Fruit fly (Drosophila melanogaster) whole organism, embryonic: ENCODE data around the gene CG8300.

Experiments
- Aef1 ChIP-seq: fragments of 200-800 bp; sonication (Bioruptor generic); IDR thresholded peaks from 3 replicates; pipeline ENCODE4 v1.3.6; 2022; ENCODE audit warnings: missing biosample characterization, missing genetic modification characterization
- Atf3 ChIP-seq: fragments of 200-800 bp; sonication (Bioruptor generic); optimal IDR thresholded peaks from 3 replicates; lab custom pipeline; 2016; ENCODE audit warnings: missing biosample characterization, missing genetic modification characterization
- CG11093 ChIP-seq: fragments of 200-800 bp; sonication (Bioruptor generic); IDR thresholded peaks from 3 replicates; pipeline ENCODE4 v1.3.6; 2022; ENCODE audit warnings: missing biosample characterization, missing genetic modification characterization
- CG11696 ChIP-seq: fragments of 200-800 bp; sonication (Bioruptor generic); IDR thresholded peaks from 2 replicates; pipeline ENCODE4 v1.3.6; 2022; ENCODE audit warnings: missing biosample characterization, missing genetic modification characterization
- CG13123 ChIP-seq: fragments of 200-800 bp; sonication (Bioruptor generic); optimal IDR thresholded peaks from 2 replicates; lab custom pipeline; 2016; ENCODE audit warnings: missing biosample characterization, missing genetic modification characterization
- CG1602 ChIP-seq: fragments of 200-800 bp; sonication (Bioruptor generic); optimal IDR thresholded peaks from 3 replicates; lab custom pipeline; 2016; ENCODE audit warnings: missing biosample characterization, missing genetic modification characterization
- CG16863 ChIP-seq: fragments of 200-800 bp; sonication (Bioruptor generic); optimal IDR thresholded peaks from 3 replicates; lab custom pipeline; 2016; ENCODE audit warnings: missing biosample characterization, missing genetic modification characterization
- CG32532 ChIP-seq: fragments of 200-800 bp; sonication (Bioruptor generic); IDR thresholded peaks from 2 replicates; pipeline ENCODE4 v1.3.6; 2022; ENCODE audit warnings: missing biosample characterization, missing genetic modification characterization
- CG4282 ChIP-seq: fragments of 200-800 bp; sonication (Bioruptor generic); optimal IDR thresholded peaks from 2 replicates; lab custom pipeline; 2016; ENCODE audit warnings: missing biosample characterization, missing genetic modification characterization
- CG4328 ChIP-seq: fragments of 200-800 bp; sonication (Bioruptor generic); optimal IDR thresholded peaks from 3 replicates; lab custom pipeline; 2017; ENCODE audit warnings: missing biosample characterization, missing genetic modification reagents, missing genetic modification characterization
- CG8359 ChIP-seq: fragments of 200-800 bp; sonication (Bioruptor generic); optimal IDR thresholded peaks from 2 replicates; lab custom pipeline; 2017; ENCODE audit warnings: missing biosample characterization, mild to moderate bottlenecking, missing genetic modification characterization, borderline replicate concordance
- CG8388 ChIP-seq: fragments of 200-800 bp; sonication (Bioruptor generic); optimal IDR thresholded peaks from 2 replicates; lab custom pipeline; 2019; ENCODE audit warnings: missing biosample characterization, mild to moderate bottlenecking, missing genetic modification characterization, moderate library complexity
- CG9609 ChIP-seq: fragments of 200-800 bp; sonication (Bioruptor generic); optimal IDR thresholded peaks from 3 replicates; lab custom pipeline; 2016; ENCODE audit warnings: missing biosample characterization, missing genetic modification characterization
- CG9932 ChIP-seq: fragments of 200-800 bp; sonication (Bioruptor generic); IDR thresholded peaks from 2 replicates; pipeline ENCODE4 v1.3.6; 2022; ENCODE audit warnings: missing biosample characterization, missing genetic modification characterization
- CTCF ChIP-seq: fragments of 200-800 bp; sonication (Bioruptor generic); optimal IDR thresholded peaks from 2 replicates; lab custom pipeline; 2017; ENCODE audit warnings: missing biosample characterization, mild to moderate bottlenecking, missing genetic modification characterization, moderate library complexity
- CkIIα-i1 ChIP-seq: fragments of 200-800 bp; sonication (Bioruptor generic); IDR thresholded peaks from 2 replicates; pipeline ENCODE4 v1.3.6; 2022; ENCODE audit warnings: missing biosample characterization, missing genetic modification characterization
- CrebB ChIP-seq: fragments of 200-800 bp; sonication (Bioruptor generic); optimal IDR thresholded peaks from 3 replicates; lab custom pipeline; 2018; ENCODE audit warnings: missing biosample characterization, mild to moderate bottlenecking, missing genetic modification characterization
- D19A ChIP-seq: fragments of 200-800 bp; optimal IDR thresholded peaks from 3 replicates; lab custom pipeline; 2019; ENCODE audit warnings: missing biosample characterization, mild to moderate bottlenecking, missing genetic modification characterization, moderate library complexity
- D19B ChIP-seq: fragments of 200-800 bp; sonication (Bioruptor generic); optimal IDR thresholded peaks from 2 replicates; lab custom pipeline; 2017; ENCODE audit warnings: missing biosample characterization, mild to moderate bottlenecking, missing genetic modification characterization
- E2f1 ChIP-seq: fragments of 200-800 bp; sonication (Bioruptor generic); IDR thresholded peaks from 2 replicates; pipeline ENCODE4 v1.3.6; 2022; ENCODE audit warnings: missing biosample characterization, missing genetic modification characterization
- Elba2 ChIP-seq: fragments of 200-800 bp; sonication (Bioruptor generic); optimal IDR thresholded peaks from 3 replicates; lab custom pipeline; 2016; ENCODE audit warnings: missing biosample characterization, missing genetic modification characterization
- HmgZ ChIP-seq: fragments of 200-800 bp; sonication (Bioruptor generic); optimal IDR thresholded peaks from 2 replicates; lab custom pipeline; 2018; ENCODE audit warnings: missing biosample characterization, mild to moderate bottlenecking, missing genetic modification characterization
- Neu2 ChIP-seq: fragments of 200-800 bp; sonication (Bioruptor generic); optimal IDR thresholded peaks from 3 replicates; lab custom pipeline; 2016; ENCODE audit warnings: missing biosample characterization, missing genetic modification characterization, borderline replicate concordance
- Rfx ChIP-seq: fragments of 200-800 bp; sonication (Bioruptor generic); IDR thresholded peaks from 2 replicates; pipeline ENCODE4 v1.3.6; 2022; ENCODE audit warnings: missing biosample characterization, missing genetic modification characterization
- Sox102F ChIP-seq: fragments of 200-800 bp; sonication (Bioruptor generic); optimal IDR thresholded peaks from 2 replicates; lab custom pipeline; 2018; ENCODE audit warnings: missing biosample characterization, mild to moderate bottlenecking, missing genetic modification characterization, moderate library complexity
- al ChIP-seq: fragments of 200-800 bp; sonication (Bioruptor generic); IDR thresholded peaks from 2 replicates; pipeline ENCODE4 v1.3.6; 2022; ENCODE audit warnings: missing biosample characterization, missing genetic modification characterization
- bbx ChIP-seq: fragments of 200-800 bp; sonication (Bioruptor generic); IDR thresholded peaks from 2 replicates; pipeline ENCODE4 v1.3.6; 2022; ENCODE audit warnings: missing biosample characterization, missing genetic modification characterization; ENCODE audit not compliant: partially characterized antibody
- bsh ChIP-seq, 2 experiments: fragments of 200-800 bp; sonication (Bioruptor generic); optimal IDR thresholded peaks; 2 replicates each; lab custom pipeline; 2017 to 2018; ENCODE audit warnings: mild to moderate bottlenecking in 2 of 2, missing biosample characterization in 2 of 2, missing genetic modification characterization in 2 of 2, moderate library complexity in 1 of 2
- cg ChIP-seq: fragments of 200-800 bp; sonication (Bioruptor generic); optimal IDR thresholded peaks from 3 replicates; lab custom pipeline; 2019; ENCODE audit warnings: missing biosample characterization, mild to moderate bottlenecking, missing genetic modification characterization, moderate library complexity
- chif ChIP-seq, 2 experiments: fragments of 200-800 bp; sonication (Bioruptor generic); optimal IDR thresholded peaks; 3 replicates each; lab custom pipeline; 2016; ENCODE audit warnings: missing biosample characterization in 2 of 2, missing genetic modification characterization in 2 of 2
- croc ChIP-seq: fragments of 200-800 bp; sonication (Bioruptor generic); conservative IDR thresholded peaks from 3 replicates; pipeline ENCODE4 v1.3.6; 2022; ENCODE audit warnings: missing biosample characterization, missing genetic modification characterization
- crp ChIP-seq, 2 experiments: fragments of 200-800 bp; sonication (Bioruptor generic); optimal IDR thresholded peaks; 2 replicates in 1 of 2; 3 replicates in 1 of 2; lab custom pipeline; 2017; ENCODE audit warnings: missing biosample characterization in 2 of 2, missing genetic modification characterization in 2 of 2, mild to moderate bottlenecking in 1 of 2, moderate library complexity in 1 of 2
- cwo ChIP-seq: fragments of 200-800 bp; sonication (Bioruptor generic); optimal IDR thresholded peaks from 3 replicates; lab custom pipeline; 2017; ENCODE audit warnings: missing biosample characterization, missing genetic modification characterization, mild to moderate bottlenecking, moderate library complexity, missing genetic modification reagents
- dimm ChIP-seq: fragments of 200-800 bp; sonication (Bioruptor generic); IDR thresholded peaks from 2 replicates; pipeline ENCODE4 v1.3.6; 2022; ENCODE audit warnings: missing biosample characterization, missing genetic modification characterization
- ewg ChIP-seq: fragments of 200-800 bp; sonication (Bioruptor generic); optimal IDR thresholded peaks from 3 replicates; lab custom pipeline; 2017; ENCODE audit warnings: mild to moderate bottlenecking, missing biosample characterization, missing genetic modification reagents, missing genetic modification characterization
- fd96Cb ChIP-seq: fragments of 200-800 bp; sonication (Bioruptor generic); optimal IDR thresholded peaks from 2 replicates; lab custom pipeline; 2018; ENCODE audit warnings: missing biosample characterization, mild to moderate bottlenecking, missing genetic modification characterization, moderate library complexity
- fru ChIP-seq: fragments of >200 bp; optimal IDR thresholded peaks from 2 replicates; lab custom pipeline; 2017
- gcm ChIP-seq: fragments of 200-800 bp; sonication (Bioruptor generic); optimal IDR thresholded peaks from 2 replicates; lab custom pipeline; 2019; ENCODE audit warnings: missing biosample characterization, mild to moderate bottlenecking, missing genetic modification characterization, moderate library complexity
- gsb ChIP-seq: fragments of 200-800 bp; sonication (Bioruptor generic); IDR thresholded peaks from 2 replicates; pipeline ENCODE4 v1.3.6; 2022; ENCODE audit warnings: missing biosample characterization, missing genetic modification characterization
- gt ChIP-seq: fragments of 200-800 bp; sonication (Bioruptor generic); IDR thresholded peaks from 2 replicates; pipeline ENCODE4 v1.3.6; 2022; ENCODE audit warnings: missing biosample characterization, missing genetic modification characterization
- hbn ChIP-seq: fragments of 200-800 bp; sonication (Bioruptor generic); IDR thresholded peaks from 2 replicates; pipeline ENCODE4 v1.3.6; 2022; ENCODE audit warnings: missing biosample characterization, missing genetic modification characterization; ENCODE audit not compliant: partially characterized antibody
- ind ChIP-seq: fragments of 200-800 bp; sonication (Bioruptor generic); optimal IDR thresholded peaks from 3 replicates; lab custom pipeline; 2016; ENCODE audit warnings: missing biosample characterization, missing genetic modification characterization
- lbe ChIP-seq: fragments of 200-800 bp; sonication (Bioruptor generic); optimal IDR thresholded peaks from 2 replicates; lab custom pipeline; 2016; ENCODE audit warnings: missing biosample characterization, mild to moderate bottlenecking, missing genetic modification characterization
- lmd ChIP-seq: fragments of 200-800 bp; sonication (Bioruptor generic); IDR thresholded peaks from 2 replicates; pipeline ENCODE4 v1.3.6; 2022; ENCODE audit warnings: missing biosample characterization, missing genetic modification characterization
- mam ChIP-seq: fragments of 200-800 bp; sonication (Bioruptor generic); optimal IDR thresholded peaks from 3 replicates; lab custom pipeline; 2016; ENCODE audit warnings: missing biosample characterization, missing genetic modification characterization
- pnt ChIP-seq: fragments of 200-800 bp; sonication (Bioruptor generic); optimal IDR thresholded peaks from 3 replicates; lab custom pipeline; 2016; ENCODE audit warnings: missing biosample characterization, missing genetic modification characterization
- salm ChIP-seq: fragments of 200-800 bp; sonication (Bioruptor generic); optimal IDR thresholded peaks from 2 replicates; lab custom pipeline; 2018; ENCODE audit warnings: missing biosample characterization, mild to moderate bottlenecking, missing genetic modification characterization
- sc ChIP-seq, 3 experiments: fragments of >200 bp in 2 of 3; fragments of 200-800 bp in 1 of 3; sonication (Bioruptor generic) in 1 of 3; optimal IDR thresholded peaks; 2 replicates in 2 of 3; 3 replicates in 1 of 3; lab custom pipeline; 2017; ENCODE audit warnings: mild to moderate bottlenecking in 1 of 3, missing biosample characterization in 1 of 3, missing genetic modification characterization in 1 of 3, missing genetic modification reagents in 1 of 3
- so ChIP-seq: fragments of 200-800 bp; sonication (Bioruptor generic); IDR thresholded peaks from 3 replicates; pipeline ENCODE4 v1.3.6; 2022; ENCODE audit warnings: missing biosample characterization, missing genetic modification characterization

Gene CG8300

dm6 chrX:7109793-7110606 is 5.3 kb downstream of the CG8300 start, which contains the start of gene fz4 (continued):
- no peak for TF ChIP-seq D19A (tag; lab: Kevin White, UChicago)
- TF ChIP-seq CG16863 (GFP tag; lab: Kevin White, UChicago): no peak
- no peak for TF ChIP-seq Neu2
- no peak for TF ChIP-seq Sox102F
- peak; percentile 22; the same call in 1 of the 2 replicates for TF ChIP-seq Rfx
- TF ChIP-seq croc (GFP tag; lab: Robert Waterston, UW): no peak
- no peak for TF ChIP-seq mam (GFP tag; lab: Kevin White, UChicago)
- no peak for TF ChIP-seq CG8359 (GFP tag; lab: Kevin White, UChicago)
- peak; percentile 30 for TF ChIP-seq Atf3 (GFP tag; lab: Kevin White, UChicago)
- TF ChIP-seq HmgZ (tag; lab: Kevin White, UChicago): no peak
- TF ChIP-seq bsh (GFP tag; optimal IDR thresholded peaks at IDR 0.05; lab: Kevin White, UChicago): no peak
- no peak for TF ChIP-seq CG8388 (GFP tag; lab: Kevin White, UChicago)
- no peak for TF ChIP-seq ind (GFP tag; lab: Kevin White, UChicago)
- TF ChIP-seq gsb (GFP tag; lab: Robert Waterston, UW): no peak
- TF ChIP-seq CG1602 (GFP tag; lab: Kevin White, UChicago): no peak
- TF ChIP-seq al (GFP tag; lab: Robert Waterston, UW): no peak
- TF ChIP-seq dimm (GFP tag; lab: Robert Waterston, UW): no peak
- TF ChIP-seq CkIIα-i1 (GFP tag; lab: Robert Waterston, UW): no peak
- TF ChIP-seq lbe (GFP tag; lab: Kevin White, UChicago): no peak
- TF ChIP-seq Aef1 (GFP tag; lab: Robert Waterston, UW): peak; percentile 60
- peak; percentile 94 for TF ChIP-seq CTCF (GFP tag; lab: Kevin White, UChicago)
- TF ChIP-seq Elba2 (GFP tag; lab: Kevin White, UChicago): peak; percentile 18
- TF ChIP-seq CG4282 (GFP tag; lab: Kevin White, UChicago): no peak
- TF ChIP-seq hbn (GFP tag; lab: Robert Waterston, UW): peak; percentile 57; the same call in 1 of the 2 replicates
- no peak for TF ChIP-seq fd96Cb (tag; lab: Kevin White, UChicago)
- TF ChIP-seq fru (lab: Kevin White, UChicago): no peak
- no peak for TF ChIP-seq ewg (GFP tag; lab: Kevin White, UChicago)
- TF ChIP-seq CG32532: no peak
- TF ChIP-seq E2f1 (GFP tag; lab: Robert Waterston, UW): no peak
- TF ChIP-seq CG13123 (GFP tag; lab: Kevin White, UChicago): no peak
- TF ChIP-seq cwo (GFP tag; lab: Kevin White, UChicago): no peak
- no peak for TF ChIP-seq salm (tag; lab: Kevin White, UChicago)
- TF ChIP-seq gt (GFP tag; lab: Robert Waterston, UW): no peak
- peak; percentile 52 for TF ChIP-seq CG9932 (GFP tag; lab: Robert Waterston, UW)
- TF ChIP-seq bbx (GFP tag; lab: Robert Waterston, UW): peak; percentile 84
- peak; percentile 11 for TF ChIP-seq gcm
- no peak for TF ChIP-seq CG4328 (GFP tag; lab: Kevin White, UChicago)
- TF ChIP-seq CG11696 (GFP tag; lab: Robert Waterston, UW): no peak
- TF ChIP-seq pnt (GFP tag; lab: Kevin White, UChicago): no peak
- no peak for TF ChIP-seq so (GFP tag; lab: Robert Waterston, UW)
- no peak for TF ChIP-seq cg
- TF ChIP-seq D19B: no peak
- TF ChIP-seq sc (optimal IDR thresholded peaks at IDR 0.05; lab: Kevin White, UChicago): no peak
- TF ChIP-seq sc (GFP tag; optimal IDR thresholded peaks at IDR 0.05; lab: Kevin White, UChicago): no peak
- no peak for TF ChIP-seq CrebB
- TF ChIP-seq crp (GFP tag; optimal IDR thresholded peaks at IDR 0.05; lab: Kevin White, UChicago): no peak
- TF ChIP-seq chif (GFP tag; optimal IDR thresholded peaks at IDR 0.05; lab: Kevin White, UChicago): no peak
- no peak for TF ChIP-seq CG11093 (GFP tag; lab: Robert Waterston, UW)
- no peak; the same call in 1 of the 2 replicates for TF ChIP-seq lmd (GFP tag; lab: Robert Waterston, UW)
- TF ChIP-seq CG9609 (GFP tag; lab: Kevin White, UChicago): no peak
